Worm (Caenorhabditis elegans) whole organism, early embryonic: ENCODE measurements around the gene F54E7.6.

Experiments used
- ama-1 ChIP-seq: fragments of 150-350 bp; optimal IDR thresholded peaks from 2 replicates; lab custom pipeline; 2014
- ceh-13 ChIP-seq: fragments of 200-800 bp; sonication (Bioruptor generic); optimal IDR thresholded peaks from 2 replicates; lab custom pipeline; 2018; ENCODE audit warnings: mild to moderate bottlenecking, missing genetic modification characterization, missing compliant biosample characterization
- flt-1 ChIP-seq: fragments of 200-800 bp; sonication (Bioruptor generic); IDR thresholded peaks from 2 replicates; pipeline ENCODE4 v1.3.6; 2022; ENCODE audit warnings: missing genetic modification characterization, missing compliant biosample characterization
- hmbx-1 ChIP-seq: sonication (generic microtip); optimal IDR thresholded peaks from 2 replicates; lab custom pipeline; 2016; ENCODE audit warnings: mild to moderate bottlenecking, missing genetic modification characterization, missing compliant biosample characterization
- hmg-4 ChIP-seq: fragments of 200-800 bp; sonication (Bioruptor generic); optimal IDR thresholded peaks from 2 replicates; lab custom pipeline; 2018; ENCODE audit warnings: mild to moderate bottlenecking, missing genetic modification characterization, missing compliant biosample characterization
- hnd-1 ChIP-seq: sonication (generic microtip); optimal IDR thresholded peaks from 2 replicates; lab custom pipeline; 2016; ENCODE audit warnings: missing genetic modification characterization, missing compliant biosample characterization
- scrt-1 ChIP-seq: fragments of 200-800 bp; sonication (Bioruptor generic); IDR thresholded peaks from 2 replicates; pipeline ENCODE4 v1.3.6; 2022; ENCODE audit warnings: missing genetic modification characterization, missing compliant biosample characterization
- sea-1 ChIP-seq: fragments of 200-800 bp; sonication (Bioruptor generic); conservative IDR thresholded peaks from 2 replicates; pipeline ENCODE4 v1.3.6; 2022; ENCODE audit warnings: missing genetic modification characterization, missing compliant biosample characterization
- tbx-11 ChIP-seq: fragments of 200-800 bp; sonication (Bioruptor generic); IDR thresholded peaks from 2 replicates; pipeline ENCODE4 v1.3.6; 2022; ENCODE audit warnings: missing genetic modification characterization, missing compliant biosample characterization
- tbx-37 ChIP-seq: fragments of 200-800 bp; sonication (Bioruptor generic); conservative IDR thresholded peaks from 2 replicates; pipeline ENCODE4 v1.3.6; 2022; ENCODE audit warnings: missing genetic modification reagents, missing genetic modification characterization, missing compliant biosample characterization
- tra-4 ChIP-seq: sonication (generic microtip); optimal IDR thresholded peaks from 2 replicates; lab custom pipeline; 2017; ENCODE audit warnings: missing genetic modification characterization, missing compliant biosample characterization

DNA sequence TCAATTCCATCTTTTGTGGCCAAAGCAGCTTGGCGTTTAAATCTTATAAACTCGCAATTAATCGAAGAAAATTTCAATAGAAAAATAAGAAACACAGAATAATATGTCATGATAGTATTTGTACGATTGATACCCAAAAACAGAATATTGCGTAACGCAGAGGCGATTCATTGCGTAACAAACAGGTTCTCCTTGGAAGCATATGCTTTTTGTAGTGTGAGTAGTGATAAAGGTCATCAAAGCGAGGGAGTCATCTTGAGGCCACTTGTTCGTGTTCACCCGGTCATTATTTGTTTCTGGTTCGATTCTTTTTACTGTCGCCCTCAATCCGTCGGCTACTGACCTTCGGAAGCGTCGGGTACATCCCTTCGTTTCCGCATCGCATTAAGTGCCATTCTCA, at the start of gene F54E7.6:
- TF ChIP-seq hmg-4 (GFP tag; lab: Kevin White, UChicago) (no peak), flt-1 (GFP tag; lab: Robert Waterston, UW) (no peak), hnd-1 (tag; lab: Kevin White, UChicago) (no peak), hmbx-1 (tag; lab: Kevin White, UChicago) (no peak), ama-1 (lab: Kevin White, UChicago) (no peak), tbx-37 (GFP tag; lab: Robert Waterston, UW) (no peak), sea-1 (no peak), tra-4 (tag; lab: Kevin White, UChicago) (no peak), scrt-1 (no peak), tbx-11 (GFP tag; lab: Robert Waterston, UW) (no peak), ceh-13 (GFP tag; lab: Kevin White, UChicago) (no peak)
